Worm (Caenorhabditis elegans): Measurements from ENCODE around the gene cey-1.

The cey-1 gene

ce11 chrII:11041846-11042262, 848 bp upstream of the cey-1 start (continued):
- no peak for TF ChIP-seq F55B11.4 (tag; optimal IDR thresholded peaks at IDR 0.05; ENCODE audit: borderline replicate concordance, insufficient read depth)
- no peak for TF ChIP-seq ceh-58 (GFP tag; IDR thresholded peaks at IDR 0.05)
- peak; percentile 36 for TF ChIP-seq attf-5 (GFP tag; optimal IDR thresholded peaks at IDR 0.05)
- TF ChIP-seq unc-62 (GFP tag; optimal IDR thresholded peaks at IDR 0.05): no peak
- no peak for TF ChIP-seq madf-8 (GFP tag; conservative IDR thresholded peaks at IDR 0.05)
- 0 out of 2 replicates have a peak, but pooled peaks have one; percentile 24 for TF ChIP-seq mcd-1 (GFP tag; IDR thresholded peaks at IDR 0.05)
- no peak for TF ChIP-seq nfya-2 (GFP tag; IDR thresholded peaks at IDR 0.05)
- no peak for TF ChIP-seq sptf-2 (GFP tag; optimal IDR thresholded peaks at IDR 0.05)
- TF ChIP-seq ceh-27 (GFP tag; optimal IDR thresholded peaks at IDR 0.05): no peak
- TF ChIP-seq lin-35 (GFP tag; optimal IDR thresholded peaks at IDR 0.05): peak in 1 of 3 experiments; percentile 25
- no peak for TF ChIP-seq unc-130 (GFP tag; optimal IDR thresholded peaks at IDR 0.05)
- TF ChIP-seq egrh-3 (GFP tag; IDR thresholded peaks at IDR 0.05): no peak
- TF ChIP-seq mes-4 (tag; optimal IDR thresholded peaks at IDR 0.05): no peak
- no peak for TF ChIP-seq dox-1 (GFP tag; IDR thresholded peaks at IDR 0.05)
- no peak for TF ChIP-seq ceh-40 (GFP tag; IDR thresholded peaks at IDR 0.05)
- no peak for TF ChIP-seq lsy-27 (tag; optimal IDR thresholded peaks at IDR 0.05; ENCODE audit: borderline replicate concordance, insufficient read depth)
- TF ChIP-seq ceh-91 (GFP tag; IDR thresholded peaks at IDR 0.05): no peak
- TF ChIP-seq ekl-4 (GFP tag; IDR thresholded peaks at IDR 0.05): no peak
- TF ChIP-seq mxl-1 (tag; optimal IDR thresholded peaks at IDR 0.05): no peak
- TF ChIP-seq F57C9.4 (tag; optimal IDR thresholded peaks at IDR 0.05): no peak
- peak; percentile 10 for TF ChIP-seq atf-7 (tag; optimal IDR thresholded peaks at IDR 0.05)
- no peak for TF ChIP-seq ceh-100 (GFP tag; IDR thresholded peaks at IDR 0.05)
- no peak for TF ChIP-seq madf-6 (GFP tag; IDR thresholded peaks at IDR 0.05)
- no peak for TF ChIP-seq nhr-80 (tag; optimal IDR thresholded peaks at IDR 0.05)
- TF ChIP-seq K12H6.12 (tag; optimal IDR thresholded peaks at IDR 0.05): peak; percentile 15
- TF ChIP-seq hrde-1 (tag; optimal IDR thresholded peaks at IDR 0.05; ENCODE audit: borderline replicate concordance): no peak
- TF ChIP-seq C06A6.2 (GFP tag; conservative IDR thresholded peaks at IDR 0.05): no peak
- TF ChIP-seq sdz-38 (tag; optimal IDR thresholded peaks at IDR 0.05): no peak
- peak; percentile 8 for TF ChIP-seq lin-40 (tag; optimal IDR thresholded peaks at IDR 0.05)
- TF ChIP-seq die-1 (tag; optimal IDR thresholded peaks at IDR 0.05): no peak
- no peak for TF ChIP-seq F23B12.7 (tag; optimal IDR thresholded peaks at IDR 0.05; ENCODE audit: insufficient read depth)
- TF ChIP-seq F39B2.1 (GFP tag; IDR thresholded peaks at IDR 0.05): no peak
- TF ChIP-seq B0019.2 (GFP tag; conservative IDR thresholded peaks at IDR 0.05): no peak
- TF ChIP-seq Y95B8A.8 (GFP tag; IDR thresholded peaks at IDR 0.05): no peak
- no peak for TF ChIP-seq ztf-3 (GFP tag; optimal IDR thresholded peaks at IDR 0.05)
- TF ChIP-seq T07F8.4 (tag; optimal IDR thresholded peaks at IDR 0.05): no peak
- TF ChIP-seq sea-2 (GFP tag; IDR thresholded peaks at IDR 0.05): no peak
- TF ChIP-seq lin-54 (GFP tag; optimal IDR thresholded peaks at IDR 0.05): no peak
- TF ChIP-seq snpc-1.3 (tag; optimal IDR thresholded peaks at IDR 0.05; ENCODE audit: insufficient read depth): no peak
- TF ChIP-seq nhr-179 (tag; optimal IDR thresholded peaks at IDR 0.05): no peak

- no peak for TF ChIP-seq nfya-1 (tag; optimal IDR thresholded peaks at IDR 0.05; ENCODE audit: borderline replicate concordance, insufficient read depth)
- TF ChIP-seq ztf-18 (tag; optimal IDR thresholded peaks at IDR 0.05): no peak
- peak; percentile 41; the same call in 1 of the 2 replicates for TF ChIP-seq egrh-3 (GFP tag; IDR thresholded peaks at IDR 0.05)
- peak; percentile 81 for TF ChIP-seq zfh-2 (GFP tag; conservative IDR thresholded peaks at IDR 0.05)
Measured at ce11 chrII:11040140-11040539, 866 bp downstream of the cey-1 start.
